Worm (Caenorhabditis elegans) whole organism, L3 larva: ENCODE results near the gene penr-1.

ENCODE experiments used
- mdl-1 ChIP-seq: fragments of 150-350 bp; optimal IDR thresholded peaks from 2 replicates; lab custom pipeline; 2014; ENCODE audit warnings: missing biosample characterization, missing genetic modification characterization
- pqm-1 ChIP-seq: fragments of 150-350 bp; optimal IDR thresholded peaks from 2 replicates; lab custom pipeline; 2017; ENCODE audit warnings: missing biosample characterization, missing genetic modification characterization, inconsistent platforms

- TF ChIP-seq mdl-1 (tag; lab: Kevin White, UChicago) (no peak), pqm-1 (tag; lab: Kevin White, UChicago) (no peak)
These were observed 6.3 kb upstream of the penr-1 start, which contains the start of gene cest-30 for ce11 chrV:5262999-5263398.
